Fruit fly (Drosophila melanogaster) Kc167 (cell line): Measurements from ENCODE around the gene CG3568.

ENCODE experiments used
- psq ChIP-seq: fragments of >200 bp; optimal IDR thresholded peaks from 2 replicates; lab custom pipeline; 2017; ENCODE audit warnings: missing external identifiers
- ttk ChIP-seq: sonication (Bioruptor generic); optimal IDR thresholded peaks from 2 replicates; lab custom pipeline; 2017; ENCODE audit warnings: missing external identifiers

DNA sequence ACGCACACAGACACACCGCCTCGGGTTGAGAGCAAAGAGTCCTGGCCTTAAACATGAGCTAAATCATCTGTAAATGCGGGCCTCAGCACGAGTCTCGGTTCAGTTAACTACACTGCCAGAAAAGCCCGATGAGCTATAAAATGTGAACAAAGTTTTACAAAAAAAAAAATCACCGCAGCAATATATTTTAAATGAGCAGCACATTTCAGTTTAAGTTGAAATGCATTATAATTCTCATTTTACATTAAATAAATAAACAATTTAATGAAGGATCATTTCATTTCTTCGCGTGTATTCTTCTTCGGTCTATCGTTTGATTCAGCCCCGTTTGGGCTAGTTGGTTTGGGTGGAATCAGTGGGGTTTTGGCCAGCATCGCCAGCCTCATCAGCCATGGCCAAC lies 37.1 kb upstream of the CG3568 start:
- TF ChIP-seq psq (lab: Kevin White, UChicago) (no peak), ttk (lab: Kevin White, UChicago) (no peak)
